Fruit fly (Drosophila melanogaster) whole organism, embryonic: ENCODE results near the gene gdl.

Experiments
- Asciz ChIP-seq: fragments of 200-800 bp; sonication (Bioruptor generic); optimal IDR thresholded peaks from 2 replicates; lab custom pipeline; 2017; ENCODE audit warnings: missing biosample characterization, mild to moderate bottlenecking, missing genetic modification characterization, missing genetic modification reagents
- CG10543 ChIP-seq: fragments of 200-800 bp; sonication (Bioruptor generic); optimal IDR thresholded peaks from 3 replicates; lab custom pipeline; 2017; ENCODE audit warnings: missing biosample characterization, mild to moderate bottlenecking, missing genetic modification characterization, moderate library complexity
- CG11247 ChIP-seq: fragments of 200-800 bp; sonication (Bioruptor generic); IDR thresholded peaks from 2 replicates; pipeline ENCODE4 v1.3.6; 2022; ENCODE audit warnings: missing biosample characterization, missing genetic modification characterization
- CG11695 ChIP-seq: fragments of 200-800 bp; sonication (Bioruptor generic); IDR thresholded peaks from 3 replicates; pipeline ENCODE4 v1.3.6; 2022; ENCODE audit warnings: missing biosample characterization, missing genetic modification characterization
- CG12299 ChIP-seq: fragments of 200-800 bp; sonication (Bioruptor generic); optimal IDR thresholded peaks from 2 replicates; lab custom pipeline; 2018; ENCODE audit warnings: missing biosample characterization, mild to moderate bottlenecking, missing genetic modification characterization
- CG13296 ChIP-seq: fragments of 200-800 bp; sonication (Bioruptor generic); optimal IDR thresholded peaks from 3 replicates; lab custom pipeline; 2018; ENCODE audit warnings: missing biosample characterization, mild to moderate bottlenecking, missing genetic modification characterization
- CG15479 ChIP-seq: fragments of 200-800 bp; sonication (Bioruptor generic); optimal IDR thresholded peaks from 3 replicates; lab custom pipeline; 2019; ENCODE audit warnings: missing biosample characterization, mild to moderate bottlenecking, missing genetic modification characterization, moderate library complexity
- CG15696 ChIP-seq: fragments of 200-800 bp; sonication (Bioruptor generic); optimal IDR thresholded peaks from 2 replicates; lab custom pipeline; 2019; ENCODE audit warnings: missing biosample characterization, mild to moderate bottlenecking, missing genetic modification characterization, moderate library complexity
- CG1602 ChIP-seq: fragments of 200-800 bp; sonication (Bioruptor generic); optimal IDR thresholded peaks from 3 replicates; lab custom pipeline; 2016; ENCODE audit warnings: missing biosample characterization, missing genetic modification characterization
- CG1603 ChIP-seq: fragments of 200-800 bp; sonication (Bioruptor generic); optimal IDR thresholded peaks from 2 replicates; lab custom pipeline; 2019; ENCODE audit warnings: missing biosample characterization, mild to moderate bottlenecking, missing genetic modification characterization, moderate library complexity
- CG17359 ChIP-seq: fragments of 200-800 bp; sonication (Bioruptor generic); optimal IDR thresholded peaks from 3 replicates; lab custom pipeline; 2018; ENCODE audit warnings: missing biosample characterization, mild to moderate bottlenecking, missing genetic modification characterization, moderate library complexity
- CG17361 ChIP-seq: fragments of 200-800 bp; sonication (Bioruptor generic); IDR thresholded peaks from 3 replicates; pipeline ENCODE4 v1.3.6; 2022; ENCODE audit warnings: missing biosample characterization, missing genetic modification characterization
- CG17829 ChIP-seq: fragments of 200-800 bp; optimal IDR thresholded peaks from 2 replicates; lab custom pipeline; 2019; ENCODE audit warnings: missing biosample characterization, mild to moderate bottlenecking, missing genetic modification characterization, moderate library complexity
- CG17912 ChIP-seq: fragments of 200-800 bp; sonication (Bioruptor generic); optimal IDR thresholded peaks from 2 replicates; lab custom pipeline; 2018; ENCODE audit warnings: missing biosample characterization, mild to moderate bottlenecking, missing genetic modification characterization
- CG31224 ChIP-seq: fragments of 200-800 bp; sonication (Bioruptor generic); IDR thresholded peaks from 2 replicates; pipeline ENCODE4 v1.3.6; 2022; ENCODE audit warnings: missing biosample characterization, missing genetic modification characterization
- CG3281 ChIP-seq: fragments of 200-800 bp; sonication (Bioruptor generic); optimal IDR thresholded peaks from 3 replicates; lab custom pipeline; 2017; ENCODE audit warnings: missing biosample characterization, mild to moderate bottlenecking, missing genetic modification characterization
- CG33213 ChIP-seq: fragments of 200-800 bp; sonication (Bioruptor generic); optimal IDR thresholded peaks from 3 replicates; lab custom pipeline; 2016; ENCODE audit warnings: missing biosample characterization, missing genetic modification characterization
- CG3995 ChIP-seq: fragments of 200-800 bp; sonication (Bioruptor generic); optimal IDR thresholded peaks from 3 replicates; lab custom pipeline; 2016; ENCODE audit warnings: missing biosample characterization, missing genetic modification characterization
- CG5245 ChIP-seq: fragments of 200-800 bp; sonication (Bioruptor generic); optimal IDR thresholded peaks from 3 replicates; lab custom pipeline; 2016; ENCODE audit warnings: missing biosample characterization, missing genetic modification characterization
- CG7556 ChIP-seq: fragments of 200-800 bp; sonication (Bioruptor generic); optimal IDR thresholded peaks from 2 replicates; lab custom pipeline; 2017; ENCODE audit warnings: missing biosample characterization, mild to moderate bottlenecking, missing genetic modification characterization
- CG7963 ChIP-seq: fragments of 200-800 bp; sonication (Bioruptor generic); IDR thresholded peaks from 3 replicates; pipeline ENCODE4 v1.3.6; 2022; ENCODE audit warnings: missing biosample characterization, missing genetic modification characterization; ENCODE audit not compliant: partially characterized antibody
- CG8944 ChIP-seq: fragments of 200-800 bp; sonication (Bioruptor generic); optimal IDR thresholded peaks from 3 replicates; lab custom pipeline; 2016; ENCODE audit warnings: missing biosample characterization, missing genetic modification characterization
- CTCF ChIP-seq: fragments of 200-800 bp; sonication (Bioruptor generic); optimal IDR thresholded peaks from 2 replicates; lab custom pipeline; 2017; ENCODE audit warnings: missing biosample characterization, mild to moderate bottlenecking, missing genetic modification characterization, moderate library complexity
- CkIIα-i1 ChIP-seq: fragments of 200-800 bp; sonication (Bioruptor generic); IDR thresholded peaks from 2 replicates; pipeline ENCODE4 v1.3.6; 2022; ENCODE audit warnings: missing biosample characterization, missing genetic modification characterization
- D ChIP-seq, 2 experiments: fragments of 200-800 bp in 1 of 2; fragments of >200 bp in 1 of 2; sonication (Bioruptor generic) in 1 of 2; optimal IDR thresholded peaks; 2 replicates in 1 of 2; 3 replicates in 1 of 2; lab custom pipeline; 2017; ENCODE audit warnings: mild to moderate bottlenecking in 1 of 2, missing biosample characterization in 1 of 2, missing genetic modification characterization in 1 of 2, missing genetic modification reagents in 1 of 2
- Dll ChIP-seq: fragments of 200-800 bp; sonication (Bioruptor generic); IDR thresholded peaks from 4 replicates; pipeline ENCODE4 v1.3.6; 2022; ENCODE audit warnings: missing biosample characterization, missing genetic modification characterization; ENCODE audit not compliant: partially characterized antibody
- HLH4C ChIP-seq: fragments of 200-800 bp; sonication (Bioruptor generic); IDR thresholded peaks from 3 replicates; pipeline ENCODE4 v1.3.6; 2022; ENCODE audit warnings: missing biosample characterization, missing genetic modification characterization; ENCODE audit not compliant: partially characterized antibody
- MTF-1 ChIP-seq: fragments of 200-800 bp; sonication (Bioruptor generic); optimal IDR thresholded peaks from 2 replicates; lab custom pipeline; 2018; ENCODE audit warnings: missing biosample characterization, mild to moderate bottlenecking, missing genetic modification characterization, borderline replicate concordance
- Max ChIP-seq: fragments of 200-800 bp; sonication (Bioruptor generic); optimal IDR thresholded peaks from 2 replicates; lab custom pipeline; 2016; ENCODE audit warnings: missing biosample characterization, mild to moderate bottlenecking, missing genetic modification characterization
- NC2α ChIP-seq: fragments of 200-800 bp; sonication (Bioruptor generic); optimal IDR thresholded peaks from 2 replicates; lab custom pipeline; 2016; ENCODE audit warnings: missing biosample characterization, missing genetic modification characterization
- NC2β ChIP-seq: fragments of 200-800 bp; sonication (Bioruptor generic); optimal IDR thresholded peaks from 2 replicates; lab custom pipeline; 2016; ENCODE audit warnings: missing biosample characterization, missing genetic modification characterization
- Nf-YB ChIP-seq: fragments of 200-800 bp; sonication (Bioruptor generic); optimal IDR thresholded peaks from 3 replicates; lab custom pipeline; 2019; ENCODE audit warnings: missing biosample characterization, mild to moderate bottlenecking, missing genetic modification characterization, moderate library complexity
- Oaz ChIP-seq: fragments of 200-800 bp; sonication (Bioruptor generic); IDR thresholded peaks from 2 replicates; pipeline ENCODE4 v1.3.6; 2022; ENCODE audit warnings: missing biosample characterization, missing genetic modification characterization
- Pdp1 ChIP-seq, 2 experiments: fragments of 200-800 bp; sonication (Bioruptor generic); optimal IDR thresholded peaks; 3 replicates each; lab custom pipeline; 2016; ENCODE audit warnings: missing biosample characterization in 2 of 2, missing genetic modification characterization in 2 of 2, mild to moderate bottlenecking in 1 of 2, moderate library complexity in 1 of 2
- Xrp1 ChIP-seq: fragments of 200-800 bp; sonication (Bioruptor generic); IDR thresholded peaks from 2 replicates; pipeline ENCODE4 v1.3.6; 2022; ENCODE audit warnings: missing biosample characterization, missing genetic modification characterization
- az2 ChIP-seq: fragments of 200-800 bp; sonication (Bioruptor generic); optimal IDR thresholded peaks from 3 replicates; lab custom pipeline; 2016; ENCODE audit warnings: missing biosample characterization, missing genetic modification characterization
- bigmax ChIP-seq: fragments of 200-800 bp; sonication (Bioruptor generic); optimal IDR thresholded peaks from 2 replicates; lab custom pipeline; 2018; ENCODE audit warnings: missing biosample characterization, mild to moderate bottlenecking, missing genetic modification characterization
- cas ChIP-seq: fragments of 200-800 bp; sonication (Bioruptor generic); IDR thresholded peaks from 2 replicates; pipeline ENCODE4 v1.3.6; 2022; ENCODE audit warnings: missing biosample characterization, missing genetic modification characterization
- chinmo ChIP-seq: fragments of 200-800 bp; sonication (Bioruptor generic); IDR thresholded peaks from 4 replicates; pipeline ENCODE4 v1.3.6; 2022; ENCODE audit warnings: missing biosample characterization, missing genetic modification characterization; ENCODE audit not compliant: partially characterized antibody
- crp ChIP-seq, 2 experiments: fragments of 200-800 bp; sonication (Bioruptor generic); optimal IDR thresholded peaks; 2 replicates in 1 of 2; 3 replicates in 1 of 2; lab custom pipeline; 2017; ENCODE audit warnings: missing biosample characterization in 2 of 2, missing genetic modification characterization in 2 of 2, mild to moderate bottlenecking in 1 of 2, moderate library complexity in 1 of 2
- da ChIP-seq: fragments of 200-800 bp; sonication (Bioruptor generic); optimal IDR thresholded peaks from 2 replicates; lab custom pipeline; 2016; ENCODE audit warnings: missing biosample characterization, missing genetic modification characterization
- dysf ChIP-seq: fragments of 200-800 bp; sonication (Bioruptor generic); IDR thresholded peaks from 3 replicates; pipeline ENCODE4 v1.3.6; 2022; ENCODE audit warnings: missing biosample characterization, missing genetic modification characterization
- en ChIP-seq: fragments of 200-800 bp; sonication (Bioruptor generic); optimal IDR thresholded peaks from 2 replicates; lab custom pipeline; 2016; ENCODE audit warnings: missing biosample characterization, missing genetic modification characterization
- kah ChIP-seq: fragments of 200-800 bp; sonication (Bioruptor generic); optimal IDR thresholded peaks from 2 replicates; lab custom pipeline; 2018; ENCODE audit warnings: missing biosample characterization, mild to moderate bottlenecking, missing genetic modification characterization
- pan ChIP-seq, 4 experiments: fragments of >200 bp in 3 of 4; fragments of 200-800 bp in 1 of 4; sonication (Bioruptor generic) in 1 of 4; optimal IDR thresholded peaks in 3 of 4; IDR thresholded peaks in 1 of 4; 2 replicates each; pipeline versions ENCODE4 v1.3.6 to Lab custom; 2017 to 2022; ENCODE audit warnings: missing biosample characterization in 2 of 4, missing genetic modification characterization in 2 of 4, mixed read lengths in 1 of 4
- psq ChIP-seq: fragments of 200-800 bp; sonication (Bioruptor generic); optimal IDR thresholded peaks from 2 replicates; lab custom pipeline; 2017; ENCODE audit warnings: missing biosample characterization, missing genetic modification characterization
- wor ChIP-seq: fragments of 200-800 bp; sonication (Bioruptor generic); IDR thresholded peaks from 2 replicates; pipeline ENCODE4 v1.3.6; 2022; ENCODE audit warnings: missing biosample characterization, missing genetic modification characterization
- zen ChIP-seq: fragments of 200-800 bp; sonication (Bioruptor generic); optimal IDR thresholded peaks from 3 replicates; lab custom pipeline; 2018; ENCODE audit warnings: missing biosample characterization, mild to moderate bottlenecking, missing genetic modification characterization, moderate library complexity
- zf30C ChIP-seq: fragments of 200-800 bp; sonication (Bioruptor generic); optimal IDR thresholded peaks from 3 replicates; lab custom pipeline; 2018; ENCODE audit warnings: missing biosample characterization, mild to moderate bottlenecking, missing genetic modification characterization

Gene gdl

DNA sequence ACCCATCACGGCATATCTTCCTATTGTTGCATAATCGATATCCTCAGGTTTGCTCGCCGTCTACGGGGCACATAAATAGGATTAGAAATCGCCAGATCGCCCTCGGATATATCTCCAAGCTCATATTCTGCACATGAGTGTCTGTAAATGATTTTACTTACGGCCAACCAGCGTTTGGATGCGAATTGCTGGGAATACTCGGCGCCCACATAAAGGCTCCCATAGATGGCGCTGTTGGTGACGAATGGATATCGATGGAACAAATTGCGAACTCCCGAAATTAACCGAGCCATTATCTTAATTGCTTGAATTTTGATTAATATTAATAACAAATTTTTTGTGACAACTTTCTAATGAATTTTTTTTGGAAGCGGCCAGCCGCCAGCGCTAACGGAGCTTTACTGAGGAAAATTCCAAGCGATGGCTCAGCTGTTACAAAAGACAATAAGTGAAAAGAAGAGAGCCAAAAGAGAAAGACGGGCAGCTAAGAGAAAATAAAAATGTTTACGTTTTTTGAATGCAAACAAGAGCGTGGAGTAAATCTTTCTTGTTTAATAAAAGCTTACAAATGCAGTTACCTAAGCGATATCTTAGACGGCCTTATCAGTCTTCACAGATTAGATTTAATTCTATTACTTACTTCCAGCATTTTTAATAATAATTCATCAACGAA is 14.5 kb upstream of the gdl start (continued):
- no peak for TF ChIP-seq da (GFP tag; lab: Kevin White, UChicago)
- TF ChIP-seq CG13296 (GFP tag; lab: Kevin White, UChicago): no peak
- no peak for TF ChIP-seq chinmo
- no peak for TF ChIP-seq en
- no peak for TF ChIP-seq wor
- no peak for TF ChIP-seq zen (tag; lab: Kevin White, UChicago)
- no peak for TF ChIP-seq Max
- no peak for TF ChIP-seq cas (GFP tag; lab: Robert Waterston, UW)
- no peak for TF ChIP-seq CG8944
- no peak for TF ChIP-seq CG1602 (GFP tag; lab: Kevin White, UChicago)
- no peak for TF ChIP-seq az2 (GFP tag; lab: Kevin White, UChicago)
- TF ChIP-seq kah (GFP tag; lab: Kevin White, UChicago): peak; percentile 3
- TF ChIP-seq CG7556: no peak
- TF ChIP-seq Dll (GFP tag; lab: Robert Waterston, UW): no peak
- TF ChIP-seq Nf-YB (GFP tag; lab: Kevin White, UChicago): no peak
- TF ChIP-seq Pdp1 (GFP tag; optimal IDR thresholded peaks at IDR 0.05; lab: Kevin White, UChicago): peak in 1 of 2 experiments; percentile 51
- no peak for TF ChIP-seq NC2α
- no peak for TF ChIP-seq psq (GFP tag; lab: Kevin White, UChicago)
- no peak for TF ChIP-seq HLH4C (GFP tag; lab: Robert Waterston, UW)
- TF ChIP-seq CG7963: no peak
- TF ChIP-seq bigmax (GFP tag; lab: Kevin White, UChicago): no peak
- no peak for TF ChIP-seq CG10543 (GFP tag; lab: Kevin White, UChicago)
- no peak for TF ChIP-seq CG17912 (GFP tag; lab: Kevin White, UChicago)
- no peak for TF ChIP-seq zf30C
- no peak for TF ChIP-seq CG31224 (GFP tag; lab: Robert Waterston, UW)
- no peak for TF ChIP-seq NC2β (GFP tag; lab: Kevin White, UChicago)
- no peak for TF ChIP-seq CkIIα-i1
- TF ChIP-seq Xrp1 (GFP tag; lab: Robert Waterston, UW): no peak
- TF ChIP-seq CG17829 (tag; lab: Kevin White, UChicago): no peak
- 0 out of 3 replicates have a peak, but pooled peaks have one; percentile 8 for TF ChIP-seq CG17361 (GFP tag; lab: Robert Waterston, UW)
- TF ChIP-seq CG17359 (tag; lab: Kevin White, UChicago): no peak
- TF ChIP-seq pan (optimal IDR thresholded peaks at IDR 0.05; lab: Kevin White, UChicago): no peak
- TF ChIP-seq pan (GFP tag; optimal IDR thresholded peaks at IDR 0.05 in 1 of 2, IDR thresholded peaks at IDR 0.05 in 1 of 2): no peak
- TF ChIP-seq CTCF: peak; percentile 88
- TF ChIP-seq CG3995: no peak
- TF ChIP-seq CG15696: no peak
- no peak for TF ChIP-seq CG11695 (GFP tag; lab: Robert Waterston, UW)
- TF ChIP-seq MTF-1 (GFP tag; lab: Kevin White, UChicago): no peak
- TF ChIP-seq CG11247 (GFP tag; lab: Robert Waterston, UW): no peak
- TF ChIP-seq D (optimal IDR thresholded peaks at IDR 0.05; lab: Kevin White, UChicago): no peak
- no peak for TF ChIP-seq D (GFP tag; optimal IDR thresholded peaks at IDR 0.05; lab: Kevin White, UChicago)
- no peak for TF ChIP-seq Oaz (GFP tag; lab: Robert Waterston, UW)
- no peak for TF ChIP-seq CG15479
- no peak for TF ChIP-seq CG1603 (tag; lab: Kevin White, UChicago)
- TF ChIP-seq CG3281 (GFP tag; lab: Kevin White, UChicago): no peak
- TF ChIP-seq CG33213 (GFP tag; lab: Kevin White, UChicago): no peak
- TF ChIP-seq Asciz (GFP tag; lab: Kevin White, UChicago): peak; percentile 51
- no peak for TF ChIP-seq CG12299 (tag; lab: Kevin White, UChicago)
- TF ChIP-seq CG5245: no peak
- no peak for TF ChIP-seq dysf (GFP tag; lab: Robert Waterston, UW)
- no peak for TF ChIP-seq crp (GFP tag; optimal IDR thresholded peaks at IDR 0.05; lab: Kevin White, UChicago)
